Fruit fly (Drosophila melanogaster): ENCODE measurements around the gene comm.

comm gene

dm6 chr3L:15699626-15700337 is 28.4 kb downstream of the comm start, which contains the start of gene comm2 (continued):
- TF ChIP-seq CG4318 (GFP tag; optimal IDR thresholded peaks at IDR 0.05), result no peak
- TF ChIP-seq svp (GFP tag), result no peak
- TF ChIP-seq Sox102F (GFP tag; optimal IDR thresholded peaks at IDR 0.05), result peak; percentile 33
- TF ChIP-seq CG11902 (GFP tag; optimal IDR thresholded peaks at IDR 0.05), result no peak
- TF ChIP-seq Eip93F (GFP tag; optimal IDR thresholded peaks at IDR 0.05), result no peak
- TF ChIP-seq CG11294 (GFP tag; IDR thresholded peaks at IDR 0.05), result no peak
- TF ChIP-seq Eip78C (GFP tag), result no peak
- TF ChIP-seq dac (GFP tag; optimal IDR thresholded peaks at IDR 0.05), result no peak
- no peak for TF ChIP-seq Sox14 (GFP tag; optimal IDR thresholded peaks at IDR 0.05)

- no peak for TF ChIP-seq Eip93F (GFP tag; optimal IDR thresholded peaks at IDR 0.05)
- peak; percentile 55 for TF ChIP-seq svp (GFP tag)
- TF ChIP-seq CG3919 (GFP tag; optimal IDR thresholded peaks at IDR 0.05), result peak; percentile 47
- TF ChIP-seq CG10669 (GFP tag; optimal IDR thresholded peaks at IDR 0.05), result no peak
Measured at dm6 chr3L:15697916-15698315, 30.3 kb downstream of the comm start.

- TF ChIP-seq CG11294 (GFP tag; IDR thresholded peaks at IDR 0.05) (no peak), CG15336 (GFP tag; IDR thresholded peaks at IDR 0.05) (0 out of 2 replicates have a peak, but pooled peaks have one; percentile 15), Eip78C (GFP tag) (peak; percentile 4), esn (GFP tag; optimal IDR thresholded peaks at IDR 0.05) (no peak), spab (GFP tag; optimal IDR thresholded peaks at IDR 0.05) (no peak), Blimp-1 (GFP tag; optimal IDR thresholded peaks at IDR 0.05) (peak; percentile 9), Sox15 (GFP tag; optimal IDR thresholded peaks at IDR 0.05) (no peak)
Measured at dm6 chr3L:15695195-15695594, 33.0 kb downstream of the comm start.

dm6 chr3L:15694406-15694805 is 33.8 kb downstream of the comm start:
- TF ChIP-seq Eip78C (GFP tag) (peak; percentile 69), Met (GFP tag; optimal IDR thresholded peaks at IDR 0.05) (no peak), CG10631 (GFP tag; optimal IDR thresholded peaks at IDR 0.05) (no peak), CG31627 (GFP tag; optimal IDR thresholded peaks at IDR 0.05) (no peak), spab (GFP tag; optimal IDR thresholded peaks at IDR 0.05) (no peak), pdm3 (GFP tag; optimal IDR thresholded peaks at IDR 0.05) (no peak), fkh (GFP tag; optimal IDR thresholded peaks at IDR 0.05) (peak; percentile 58), Ets96B (tag; optimal IDR thresholded peaks at IDR 0.05) (no peak), Ets21C (GFP tag; optimal IDR thresholded peaks at IDR 0.05) (no peak), Sox102F (GFP tag; optimal IDR thresholded peaks at IDR 0.05) (no peak), Hr39 (GFP tag; optimal IDR thresholded peaks at IDR 0.05) (no peak), CG8319 (GFP tag; optimal IDR thresholded peaks at IDR 0.05) (no peak), net (GFP tag; optimal IDR thresholded peaks at IDR 0.05) (no peak), CG32006 (GFP tag; optimal IDR thresholded peaks at IDR 0.05) (no peak)

- TF ChIP-seq Gug (GFP tag; IDR thresholded peaks at IDR 0.05) (peak; percentile 14; the same call in 1 of the 2 replicates), Eip78C (GFP tag) (peak; percentile 87), pdm3 (GFP tag; optimal IDR thresholded peaks at IDR 0.05) (peak; percentile 36), CG7368 (GFP tag; optimal IDR thresholded peaks at IDR 0.05) (no peak), CG3919 (GFP tag; optimal IDR thresholded peaks at IDR 0.05) (peak; percentile 52), acj6 (GFP tag; optimal IDR thresholded peaks at IDR 0.05) (peak; percentile 62), spab (GFP tag; optimal IDR thresholded peaks at IDR 0.05) (peak; percentile 31), dsx (GFP tag; optimal IDR thresholded peaks at IDR 0.05; ENCODE audit: poor library complexity, severe bottlenecking) (no peak), ss (GFP tag; optimal IDR thresholded peaks at IDR 0.05) (no peak), fd59A (GFP tag; optimal IDR thresholded peaks at IDR 0.05) (no peak), CG15336 (GFP tag; IDR thresholded peaks at IDR 0.05) (0 out of 2 replicates have a peak, but pooled peaks have one; percentile 8), CG6276 (GFP tag; optimal IDR thresholded peaks at IDR 0.05) (peak; percentile 41), CG16779 (tag; optimal IDR thresholded peaks at IDR 0.05) (no peak), cyc (GFP tag; optimal IDR thresholded peaks at IDR 0.05) (peak; percentile 11), CG8119 (GFP tag; IDR thresholded peaks at IDR 0.05) (no peak), Hr4 (GFP tag; optimal IDR thresholded peaks at IDR 0.05) (peak; percentile 15), Ets21C (GFP tag; optimal IDR thresholded peaks at IDR 0.05) (no peak), achi (GFP tag; optimal IDR thresholded peaks at IDR 0.05) (peak; percentile 54), esn (GFP tag; optimal IDR thresholded peaks at IDR 0.05) (peak; percentile 36), CG6163 (GFP tag; IDR thresholded peaks at IDR 0.05) (no peak), fkh (GFP tag; optimal IDR thresholded peaks at IDR 0.05) (no peak), CG10631 (GFP tag; optimal IDR thresholded peaks at IDR 0.05) (peak; percentile 13), CG3032 (tag; optimal IDR thresholded peaks at IDR 0.05) (no peak)
Measured at dm6 chr3L:15692794-15693532, 35.3 kb downstream of the comm start.
